Worm (Caenorhabditis elegans) whole organism, mixed stage, embryonic: ENCODE data around the gene R09E12.9.

ENCODE experiments used
- lin-13 ChIP-seq: fragments of 150-350 bp; optimal IDR thresholded peaks from 2 replicates; lab custom pipeline; 2014; ENCODE audit warnings: missing biosample characterization, missing genetic modification characterization
- lsy-2 ChIP-seq: fragments of 150-350 bp; optimal IDR thresholded peaks from 2 replicates; lab custom pipeline; 2014; ENCODE audit warnings: missing biosample characterization, missing genetic modification characterization
- nhr-12 ChIP-seq: fragments of 150-350 bp; optimal IDR thresholded peaks from 2 replicates; lab custom pipeline; 2014; ENCODE audit warnings: missing biosample characterization, missing genetic modification characterization
- pha-4 ChIP-seq: fragments of 150-350 bp; optimal IDR thresholded peaks from 2 replicates; lab custom pipeline; 2018; ENCODE audit warnings: missing biosample characterization, missing genetic modification reagents, missing genetic modification characterization
- snpc-4 ChIP-seq: fragments of 150-350 bp; optimal IDR thresholded peaks from 2 replicates; lab custom pipeline; 2014; ENCODE audit warnings: missing biosample characterization, missing genetic modification characterization
- unc-120 ChIP-seq: sonication (generic microtip); optimal IDR thresholded peaks from 2 replicates; lab custom pipeline; 2017; ENCODE audit warnings: missing genetic modification characterization, missing compliant biosample characterization; ENCODE audit not compliant: poor library complexity, severe bottlenecking
- unc-39 ChIP-seq: fragments of 150-350 bp; optimal IDR thresholded peaks from 2 replicates; lab custom pipeline; 2014; ENCODE audit warnings: missing biosample characterization, missing genetic modification characterization

- TF ChIP-seq unc-39 (tag; lab: Kevin White, UChicago), result no peak
- no peak for TF ChIP-seq snpc-4 (tag; lab: Kevin White, UChicago)
- no peak for TF ChIP-seq lin-13 (tag; lab: Kevin White, UChicago)
- TF ChIP-seq unc-120 (tag; lab: Kevin White, UChicago), result no peak
- TF ChIP-seq pha-4, result no peak
- no peak for TF ChIP-seq nhr-12 (tag; lab: Kevin White, UChicago)
- TF ChIP-seq lsy-2 (tag; lab: Kevin White, UChicago), result no peak
These were observed 16.7 kb downstream of the R09E12.9 start for ce11 chrV:794092-794491.
